Worm (Caenorhabditis elegans) whole organism, mixed stage, embryonic: ENCODE data around the gene ckb-1.

ENCODE experiments used
- ces-1 ChIP-seq: fragments of 150-350 bp; optimal IDR thresholded peaks from 2 replicates; lab custom pipeline; 2014; ENCODE audit warnings: missing biosample characterization, missing genetic modification reagents, missing genetic modification characterization
- lin-13 ChIP-seq: fragments of 150-350 bp; optimal IDR thresholded peaks from 2 replicates; lab custom pipeline; 2014; ENCODE audit warnings: missing biosample characterization, missing genetic modification characterization
- mep-1 ChIP-seq: fragments of 150-350 bp; optimal IDR thresholded peaks from 2 replicates; lab custom pipeline; 2017; ENCODE audit warnings: missing biosample characterization, missing genetic modification reagents, missing genetic modification characterization, inconsistent platforms
- pha-4 ChIP-seq: fragments of 150-350 bp; optimal IDR thresholded peaks from 2 replicates; lab custom pipeline; 2018; ENCODE audit warnings: missing biosample characterization, missing genetic modification reagents, missing genetic modification characterization
- snpc-4 ChIP-seq: fragments of 150-350 bp; optimal IDR thresholded peaks from 2 replicates; lab custom pipeline; 2014; ENCODE audit warnings: missing biosample characterization, missing genetic modification characterization

ce11 chrIII:4349799-4350198 is 15.3 kb upstream of the ckb-1 start, which contains the start of gene B0285.6:
- no peak for TF ChIP-seq lin-13 (tag; lab: Kevin White, UChicago)
- no peak for TF ChIP-seq ces-1 (GFP tag; lab: Kevin White, UChicago)
- TF ChIP-seq mep-1 (tag; lab: Kevin White, UChicago), result no peak
- TF ChIP-seq pha-4 (tag; lab: Kevin White, UChicago), result no peak
- no peak for TF ChIP-seq snpc-4 (tag; lab: Kevin White, UChicago)
